Worm (Caenorhabditis elegans): Measurements from ENCODE around the gene T22E5.6.

DNA sequence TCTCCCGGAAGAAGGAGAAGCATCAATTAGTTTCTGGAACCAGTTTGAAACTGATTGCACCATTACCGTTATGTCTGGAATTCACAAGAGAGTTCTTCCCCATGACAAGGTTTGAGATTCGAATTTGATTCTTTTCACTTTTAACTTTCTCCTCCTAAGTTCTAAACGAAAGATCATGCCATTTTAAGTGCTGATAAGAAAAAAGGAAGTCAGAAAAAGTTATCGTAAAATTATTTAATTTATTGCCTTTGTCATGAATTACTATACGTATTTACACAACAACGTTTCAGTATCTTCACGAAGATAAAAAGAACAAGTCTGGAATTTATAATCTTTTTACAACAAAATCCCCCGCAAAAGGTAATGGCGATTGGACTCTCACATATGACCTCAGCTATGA, 43.9 kb upstream of the T22E5.6 start:
- TF ChIP-seq nhr-90 (tag; optimal IDR thresholded peaks at IDR 0.05; ENCODE audit: poor library complexity) (no peak), ama-1 (optimal IDR thresholded peaks at IDR 0.05) (no peak), skn-1 (tag; optimal IDR thresholded peaks at IDR 0.05) (no peak), elt-2 (tag; optimal IDR thresholded peaks at IDR 0.05) (no peak), sptf-1 (tag; optimal IDR thresholded peaks at IDR 0.05) (no peak), lin-14 (GFP tag; optimal IDR thresholded peaks at IDR 0.05) (no peak), egl-27 (tag; optimal IDR thresholded peaks at IDR 0.05) (no peak), zip-4 (GFP tag; optimal IDR thresholded peaks at IDR 0.05) (no peak), ceh-90 (tag; optimal IDR thresholded peaks at IDR 0.05) (no peak), snu-23 (GFP tag; optimal IDR thresholded peaks at IDR 0.05) (no peak), lin-15B (tag; optimal IDR thresholded peaks at IDR 0.05) (no peak), ceh-88 (GFP tag; IDR thresholded peaks at IDR 0.05) (no peak)
